Worm (Caenorhabditis elegans) whole organism, midembryonic: Measurements from ENCODE around the gene grsp-1.

Source experiments
- cog-1 ChIP-seq: sonication (generic microtip); optimal IDR thresholded peaks from 2 replicates; lab custom pipeline; 2016; ENCODE audit warnings: missing genetic modification characterization, missing compliant biosample characterization
- flt-1 ChIP-seq: fragments of 200-800 bp; sonication (Bioruptor generic); IDR thresholded peaks from 2 replicates; pipeline ENCODE4 v1.3.6; 2022; ENCODE audit warnings: missing genetic modification characterization, missing compliant biosample characterization
- klf-2 ChIP-seq: fragments of 200-800 bp; sonication (Bioruptor generic); conservative IDR thresholded peaks from 2 replicates; pipeline ENCODE4 v1.3.6; 2022; ENCODE audit warnings: missing genetic modification reagents, missing genetic modification characterization, missing compliant biosample characterization
- tab-1 ChIP-seq: fragments of 200-800 bp; sonication (Bioruptor generic); IDR thresholded peaks from 2 replicates; pipeline ENCODE4 v1.3.6; 2022; ENCODE audit warnings: missing genetic modification characterization, missing compliant biosample characterization
- ztf-23 ChIP-seq: fragments of 200-800 bp; sonication (Bioruptor generic); IDR thresholded peaks from 2 replicates; pipeline ENCODE4 v1.3.6; 2022; ENCODE audit warnings: missing genetic modification reagents, missing genetic modification characterization, missing compliant biosample characterization
- ztf-29 ChIP-seq: fragments of 200-800 bp; sonication (Bioruptor generic); IDR thresholded peaks from 2 replicates; pipeline ENCODE4 v1.3.6; 2022; ENCODE audit warnings: missing genetic modification reagents, missing genetic modification characterization, missing compliant biosample characterization

ce11 chrV:19599087-19599486 is 10.2 kb upstream of the grsp-1 start:
- no peak for TF ChIP-seq ztf-29 (GFP tag; lab: Robert Waterston, UW)
- no peak for TF ChIP-seq klf-2 (GFP tag; lab: Robert Waterston, UW)
- no peak for TF ChIP-seq flt-1 (GFP tag; lab: Robert Waterston, UW)
- no peak for TF ChIP-seq ztf-23 (GFP tag; lab: Robert Waterston, UW)
- TF ChIP-seq cog-1 (tag; lab: Kevin White, UChicago), result no peak
- TF ChIP-seq tab-1 (GFP tag; lab: Robert Waterston, UW), result no peak
